Worm (Caenorhabditis elegans): ENCODE data around the gene sumv-1.

The sumv-1 gene

DNA sequence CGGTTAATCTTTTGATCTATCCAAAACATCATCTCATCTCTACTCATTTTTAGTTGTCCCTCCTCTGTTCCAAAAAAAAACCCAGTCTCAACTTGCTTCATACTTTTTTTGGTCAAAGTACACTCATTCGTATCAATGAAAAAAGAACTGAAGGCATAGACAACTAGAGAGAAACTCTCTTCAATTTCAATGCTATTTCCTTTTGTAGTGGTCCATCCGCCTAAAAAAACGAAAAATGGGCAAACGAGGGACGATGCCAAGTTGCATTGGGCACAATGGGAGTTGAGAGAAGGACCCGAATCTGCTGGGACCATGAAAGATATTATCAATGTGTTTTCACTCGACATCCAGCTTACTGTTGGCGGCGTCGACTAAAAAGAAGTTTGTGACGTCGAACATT, 26.2 kb upstream of the sumv-1 start:
- TF ChIP-seq flh-1 (GFP tag; optimal IDR thresholded peaks at IDR 0.05) = no peak
- no peak for TF ChIP-seq lin-32 (GFP tag; optimal IDR thresholded peaks at IDR 0.05)
- TF ChIP-seq drap-1 (GFP tag; optimal IDR thresholded peaks at IDR 0.05) = no peak
- TF ChIP-seq nhr-2 (tag; optimal IDR thresholded peaks at IDR 0.05) = no peak
- TF ChIP-seq mab-5 (tag; optimal IDR thresholded peaks at IDR 0.05) = no peak
- no peak for TF ChIP-seq zip-8 (tag; optimal IDR thresholded peaks at IDR 0.05)
- no peak for TF ChIP-seq ceh-43 (GFP tag; optimal IDR thresholded peaks at IDR 0.05)
- no peak for TF ChIP-seq nhr-28 (tag; optimal IDR thresholded peaks at IDR 0.05)
- no peak for TF ChIP-seq ceh-39 (tag; optimal IDR thresholded peaks at IDR 0.05)
- TF ChIP-seq ces-1 (GFP tag; optimal IDR thresholded peaks at IDR 0.05) = no peak
- TF ChIP-seq elt-3 (tag; optimal IDR thresholded peaks at IDR 0.05) = no peak
- TF ChIP-seq snpc-4 (tag; optimal IDR thresholded peaks at IDR 0.05) = no peak
- no peak for TF ChIP-seq elt-1 (tag; optimal IDR thresholded peaks at IDR 0.05; ENCODE audit: borderline replicate concordance, insufficient read depth)

ce11 chrIII:5277740-5278139, 23.8 kb upstream of the sumv-1 start, which contains the start of gene clk-1:
clk-1 (plus strand) TSS chrIII:5277894.
- TF ChIP-seq ceh-39 (tag; optimal IDR thresholded peaks at IDR 0.05) (no peak), mab-5 (tag; optimal IDR thresholded peaks at IDR 0.05) (no peak), nhr-237 (tag; optimal IDR thresholded peaks at IDR 0.05) (no peak), lin-32 (GFP tag; optimal IDR thresholded peaks at IDR 0.05) (no peak), flh-1 (GFP tag; optimal IDR thresholded peaks at IDR 0.05) (no peak), blmp-1 (tag; optimal IDR thresholded peaks at IDR 0.05) (no peak), lin-13 (tag; optimal IDR thresholded peaks at IDR 0.05) (no peak), pha-4 (tag; optimal IDR thresholded peaks at IDR 0.05) (no peak), lsy-2 (tag; optimal IDR thresholded peaks at IDR 0.05) (no peak), cnd-1 (tag; optimal IDR thresholded peaks at IDR 0.05) (no peak), elt-3 (tag; optimal IDR thresholded peaks at IDR 0.05) (no peak), tbx-8 (GFP tag; optimal IDR thresholded peaks at IDR 0.05) (no peak)

DNA sequence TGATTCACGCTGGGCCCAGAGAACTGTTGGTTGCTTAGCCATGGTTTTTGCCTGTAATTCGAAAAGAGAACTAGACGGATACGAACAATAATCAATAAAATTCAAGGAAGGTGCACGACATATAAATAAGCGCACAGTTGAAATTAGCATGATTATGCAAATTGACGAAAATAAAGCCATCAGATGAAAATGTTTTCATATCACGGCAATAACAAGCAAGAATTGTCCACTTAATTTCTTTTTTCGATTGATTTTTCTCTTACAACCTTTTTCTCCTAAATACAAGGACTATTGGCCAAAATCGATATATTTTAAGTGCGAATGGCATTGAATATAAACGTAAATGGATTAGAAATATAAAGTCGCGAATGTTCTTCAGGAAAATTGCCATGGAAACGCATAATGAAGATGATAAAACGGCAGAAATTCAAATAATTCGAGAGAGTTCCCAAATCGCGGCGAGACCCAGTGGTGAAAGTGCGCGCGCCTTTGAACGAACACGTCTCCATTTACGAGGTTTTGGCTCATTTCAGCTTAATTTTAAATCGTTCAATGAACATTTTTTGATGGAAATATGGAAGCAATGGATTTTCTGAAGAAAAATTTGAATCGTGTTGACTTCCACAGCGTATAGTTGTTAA, 20.8 kb upstream of the sumv-1 start, which contains the start of the genes daf-41 and toc-1:
daf-41 (minus strand) TSS at position 51 of the 641 bp plus-strand sequence.
toc-1 (plus strand) TSS at position 537 of the 641 bp plus-strand sequence.
- no peak for TF ChIP-seq ham-2 (GFP tag; optimal IDR thresholded peaks at IDR 0.05)
- TF ChIP-seq mls-2 (tag; optimal IDR thresholded peaks at IDR 0.05) = peak; percentile 55
- TF ChIP-seq flh-1 (GFP tag; optimal IDR thresholded peaks at IDR 0.05) = no peak
- TF ChIP-seq pha-4 (tag; optimal IDR thresholded peaks at IDR 0.05) = no peak
- no peak for TF ChIP-seq nhr-12 (tag; optimal IDR thresholded peaks at IDR 0.05)
- no peak for TF ChIP-seq ceh-83 (GFP tag; optimal IDR thresholded peaks at IDR 0.05)
- no peak for TF ChIP-seq unc-39 (tag; optimal IDR thresholded peaks at IDR 0.05)
- TF ChIP-seq lin-13 (tag; optimal IDR thresholded peaks at IDR 0.05) = no peak
- no peak for TF ChIP-seq snpc-4 (tag; optimal IDR thresholded peaks at IDR 0.05)
- TF ChIP-seq tbx-8 (GFP tag; optimal IDR thresholded peaks at IDR 0.05) = no peak
- no peak for TF ChIP-seq nhr-28 (tag; optimal IDR thresholded peaks at IDR 0.05)
- no peak for TF ChIP-seq unc-62 (GFP tag; optimal IDR thresholded peaks at IDR 0.05)
- no peak for TF ChIP-seq ceh-39 (tag; optimal IDR thresholded peaks at IDR 0.05)
- peak; percentile 24 for TF ChIP-seq nhr-237 (tag; optimal IDR thresholded peaks at IDR 0.05)
- no peak for TF ChIP-seq blmp-1 (tag; optimal IDR thresholded peaks at IDR 0.05)
- TF ChIP-seq hlh-1 (tag; optimal IDR thresholded peaks at IDR 0.05) = no peak
- no peak for TF ChIP-seq cnd-1 (tag; optimal IDR thresholded peaks at IDR 0.05)
- peak; percentile 64 for TF ChIP-seq mep-1 (tag; optimal IDR thresholded peaks at IDR 0.05)
- no peak for TF ChIP-seq zip-8 (tag; optimal IDR thresholded peaks at IDR 0.05)
- no peak for TF ChIP-seq ceh-43 (GFP tag; optimal IDR thresholded peaks at IDR 0.05)
- TF ChIP-seq elt-3 (tag; optimal IDR thresholded peaks at IDR 0.05) = no peak
- TF ChIP-seq ztf-11 (tag; optimal IDR thresholded peaks at IDR 0.05) = no peak
- TF ChIP-seq elt-1 (tag; optimal IDR thresholded peaks at IDR 0.05; ENCODE audit: borderline replicate concordance, insufficient read depth) = no peak
- peak; percentile 72 for TF ChIP-seq ces-1 (GFP tag; optimal IDR thresholded peaks at IDR 0.05)
- TF ChIP-seq nhr-2 (tag; optimal IDR thresholded peaks at IDR 0.05) = no peak
- TF ChIP-seq bed-3 (GFP tag; optimal IDR thresholded peaks at IDR 0.05) = no peak
- TF ChIP-seq mab-5 (tag; optimal IDR thresholded peaks at IDR 0.05) = no peak
- TF ChIP-seq drap-1 (GFP tag; optimal IDR thresholded peaks at IDR 0.05) = no peak
- peak; percentile 56 for TF ChIP-seq unc-120 (tag; optimal IDR thresholded peaks at IDR 0.05; ENCODE audit: poor library complexity, severe bottlenecking)
- no peak for TF ChIP-seq nhr-76 (tag; optimal IDR thresholded peaks at IDR 0.05)
- no peak for TF ChIP-seq M03D4.4 (tag; optimal IDR thresholded peaks at IDR 0.05)

DNA sequence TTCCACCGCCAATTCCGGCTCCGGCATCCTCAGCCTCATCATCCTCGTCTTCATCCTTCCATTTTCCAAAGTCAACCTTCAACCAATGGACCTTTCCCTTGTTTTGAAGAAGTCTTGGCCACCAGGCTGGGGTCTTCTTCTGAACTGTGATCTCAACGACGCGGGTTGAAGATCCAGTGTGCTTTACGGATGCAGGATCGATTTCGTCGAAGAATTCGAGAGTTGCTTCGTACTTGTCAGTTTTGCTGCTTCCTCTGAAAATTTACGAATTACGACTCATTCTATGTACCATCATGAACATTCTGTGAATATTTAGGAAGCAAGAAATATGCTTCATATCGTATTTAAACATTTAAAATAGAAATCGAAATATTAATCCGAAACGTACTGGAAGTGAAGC, 20.3 kb upstream of the sumv-1 start:
- TF ChIP-seq bed-3 (GFP tag; optimal IDR thresholded peaks at IDR 0.05) = no peak

All from whole organism, mixed stage, embryonic.